Fruit fly (Drosophila melanogaster): Measurements from ENCODE around the gene Nnf1b.

DNA sequence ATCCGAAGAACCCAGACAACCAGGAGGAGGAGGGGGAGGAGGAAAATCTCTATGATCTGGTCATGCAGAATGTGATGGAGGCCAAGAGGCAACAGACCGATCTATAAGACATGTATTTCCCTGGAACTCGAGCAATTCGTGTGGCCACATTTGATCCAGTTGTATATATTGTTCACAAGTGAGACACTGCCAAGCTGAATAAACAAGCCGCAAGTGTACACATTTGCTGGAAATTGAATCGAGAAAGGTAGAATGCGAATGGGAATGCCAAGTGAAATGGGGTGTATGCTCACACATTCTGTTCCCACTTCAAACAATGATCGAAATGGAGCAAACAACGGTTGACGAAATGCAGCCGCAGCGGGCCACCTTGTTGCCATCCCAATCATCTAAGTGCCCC, 45.6 kb downstream of the Nnf1b start:
- TF ChIP-seq CG8478 (optimal IDR thresholded peaks at IDR 0.05) (no peak), EcR (GFP tag; optimal IDR thresholded peaks at IDR 0.05) (no peak), pan (optimal IDR thresholded peaks at IDR 0.05) (no peak), Dll (optimal IDR thresholded peaks at IDR 0.05) (no peak)

All from whole organism.